Worm (Caenorhabditis elegans) whole organism, early embryonic: ENCODE results near the gene ZK632.2.

Experiments used
- B0310.2 ChIP-seq: sonication (generic microtip); optimal IDR thresholded peaks from 2 replicates; lab custom pipeline; 2016; ENCODE audit warnings: mild to moderate bottlenecking, missing genetic modification characterization, missing compliant biosample characterization
- F13C5.2 ChIP-seq: sonication (generic microtip); optimal IDR thresholded peaks from 2 replicates; lab custom pipeline; 2017; ENCODE audit warnings: mild to moderate bottlenecking, missing genetic modification characterization, inconsistent platforms, missing compliant biosample characterization
- aly-1 ChIP-seq: sonication (generic microtip); optimal IDR thresholded peaks from 2 replicates; lab custom pipeline; 2016; ENCODE audit warnings: missing genetic modification characterization, missing compliant biosample characterization
- ama-1 ChIP-seq: fragments of 150-350 bp; optimal IDR thresholded peaks from 2 replicates; lab custom pipeline; 2014
- ceh-13 ChIP-seq: fragments of 200-800 bp; sonication (Bioruptor generic); optimal IDR thresholded peaks from 2 replicates; lab custom pipeline; 2018; ENCODE audit warnings: mild to moderate bottlenecking, missing genetic modification characterization, missing compliant biosample characterization
- ceh-36 ChIP-seq: sonication (generic microtip); optimal IDR thresholded peaks from 2 replicates; lab custom pipeline; 2016; ENCODE audit warnings: missing genetic modification characterization, inconsistent platforms, missing compliant biosample characterization
- ets-7 ChIP-seq: sonication (generic microtip); optimal IDR thresholded peaks from 2 replicates; lab custom pipeline; 2016; ENCODE audit warnings: missing genotype, missing genetic modification characterization, missing compliant biosample characterization
- flt-1 ChIP-seq: fragments of 200-800 bp; sonication (Bioruptor generic); IDR thresholded peaks from 2 replicates; pipeline ENCODE4 v1.3.6; 2022; ENCODE audit warnings: missing genetic modification characterization, missing compliant biosample characterization
- hmbx-1 ChIP-seq: sonication (generic microtip); optimal IDR thresholded peaks from 2 replicates; lab custom pipeline; 2016; ENCODE audit warnings: mild to moderate bottlenecking, missing genetic modification characterization, missing compliant biosample characterization
- hmg-4 ChIP-seq: fragments of 200-800 bp; sonication (Bioruptor generic); optimal IDR thresholded peaks from 2 replicates; lab custom pipeline; 2018; ENCODE audit warnings: mild to moderate bottlenecking, missing genetic modification characterization, missing compliant biosample characterization
- hnd-1 ChIP-seq: sonication (generic microtip); optimal IDR thresholded peaks from 2 replicates; lab custom pipeline; 2016; ENCODE audit warnings: missing genetic modification characterization, missing compliant biosample characterization
- pes-1 ChIP-seq: fragments of 200-800 bp; sonication (Bioruptor generic); IDR thresholded peaks from 2 replicates; pipeline ENCODE4 v1.3.6; 2022; ENCODE audit warnings: missing genetic modification reagents, missing genetic modification characterization, missing compliant biosample characterization
- scrt-1 ChIP-seq: fragments of 200-800 bp; sonication (Bioruptor generic); IDR thresholded peaks from 2 replicates; pipeline ENCODE4 v1.3.6; 2022; ENCODE audit warnings: missing genetic modification characterization, missing compliant biosample characterization
- sea-1 ChIP-seq: fragments of 200-800 bp; sonication (Bioruptor generic); conservative IDR thresholded peaks from 2 replicates; pipeline ENCODE4 v1.3.6; 2022; ENCODE audit warnings: missing genetic modification characterization, missing compliant biosample characterization
- tbx-11 ChIP-seq: fragments of 200-800 bp; sonication (Bioruptor generic); IDR thresholded peaks from 2 replicates; pipeline ENCODE4 v1.3.6; 2022; ENCODE audit warnings: missing genetic modification characterization, missing compliant biosample characterization
- tbx-37 ChIP-seq: fragments of 200-800 bp; sonication (Bioruptor generic); conservative IDR thresholded peaks from 2 replicates; pipeline ENCODE4 v1.3.6; 2022; ENCODE audit warnings: missing genetic modification reagents, missing genetic modification characterization, missing compliant biosample characterization
- tra-4 ChIP-seq: sonication (generic microtip); optimal IDR thresholded peaks from 2 replicates; lab custom pipeline; 2017; ENCODE audit warnings: missing genetic modification characterization, missing compliant biosample characterization

Gene ZK632.2

DNA sequence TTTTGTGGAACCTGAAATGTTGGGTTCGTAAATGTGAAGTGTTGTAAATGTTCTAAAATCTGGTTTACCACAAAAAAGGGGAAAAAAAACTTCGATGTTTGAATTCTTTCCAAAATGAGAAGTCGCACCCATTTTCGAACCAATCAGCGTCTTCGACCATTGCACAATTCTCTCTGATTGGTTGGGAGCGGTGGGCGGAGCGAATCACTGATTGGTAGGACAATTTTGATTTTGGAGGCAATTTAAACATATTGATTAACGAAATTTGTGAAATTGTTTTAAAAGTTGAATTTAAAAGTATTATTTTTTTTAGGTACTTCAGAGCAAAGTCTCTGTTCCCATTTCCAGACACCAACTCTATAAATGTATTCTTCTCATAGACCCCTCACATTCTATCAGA lies 9.8 kb upstream of the ZK632.2 start:
- TF ChIP-seq hmg-4 (GFP tag; lab: Kevin White, UChicago) (no peak), ceh-13 (GFP tag; lab: Kevin White, UChicago) (no peak)

DNA sequence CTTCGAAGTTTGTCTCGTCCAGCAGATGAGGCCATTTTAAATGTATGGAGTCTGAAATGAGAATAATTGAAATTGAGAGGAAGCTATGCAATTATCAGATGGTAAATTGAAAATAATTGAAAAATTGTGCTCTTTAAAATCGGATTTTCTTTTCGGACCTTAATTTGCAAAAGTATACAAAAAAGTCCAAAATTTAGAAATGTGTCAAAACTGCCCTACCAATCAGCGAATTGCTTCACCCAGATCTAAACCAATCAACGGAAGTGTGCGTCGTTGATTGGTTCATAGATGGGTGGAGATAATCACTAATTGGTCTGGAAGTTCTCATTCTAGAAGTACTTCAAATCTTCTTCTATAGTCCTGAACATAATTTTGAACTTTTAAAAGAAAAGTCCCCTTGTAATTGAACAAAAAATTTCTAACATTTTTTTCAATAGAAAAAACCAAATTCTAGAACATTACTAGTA lies 9.3 kb upstream of the ZK632.2 start, which contains the start of gene R10E11.5:
Gene R10E11.5 (minus strand): TSS at position 51 of the 467 bp plus-strand sequence.
- no peak for TF ChIP-seq pes-1 (GFP tag; lab: Robert Waterston, UW)

- TF ChIP-seq ama-1 (lab: Kevin White, UChicago) = no peak
- no peak for TF ChIP-seq pes-1 (GFP tag; lab: Robert Waterston, UW)
- TF ChIP-seq ceh-36 (tag; lab: Kevin White, UChicago) = no peak
- no peak for TF ChIP-seq F13C5.2 (tag; lab: Kevin White, UChicago)
- no peak for TF ChIP-seq tra-4
- TF ChIP-seq sea-1 (GFP tag; lab: Robert Waterston, UW) = no peak
- no peak for TF ChIP-seq B0310.2
- TF ChIP-seq tbx-37 (GFP tag; lab: Robert Waterston, UW) = no peak
- TF ChIP-seq scrt-1 (GFP tag; lab: Robert Waterston, UW) = no peak
- no peak for TF ChIP-seq ceh-13 (GFP tag; lab: Kevin White, UChicago)
- no peak for TF ChIP-seq hnd-1
- TF ChIP-seq aly-1 (tag; lab: Kevin White, UChicago) = no peak
- no peak for TF ChIP-seq ets-7 (tag; lab: Kevin White, UChicago)
- TF ChIP-seq hmg-4 (GFP tag; lab: Kevin White, UChicago) = no peak
- TF ChIP-seq hmbx-1 (tag; lab: Kevin White, UChicago) = no peak
- TF ChIP-seq flt-1 = no peak
Measured at ce11 chrIII:9793592-9794417, 5.1 kb upstream of the ZK632.2 start, which contains the start of the genes R10E11.9 and mcm-6. R10E11.9 (minus strand) TSS chrIII:9793642. mcm-6 (plus strand) TSS chrIII:9794367.

DNA sequence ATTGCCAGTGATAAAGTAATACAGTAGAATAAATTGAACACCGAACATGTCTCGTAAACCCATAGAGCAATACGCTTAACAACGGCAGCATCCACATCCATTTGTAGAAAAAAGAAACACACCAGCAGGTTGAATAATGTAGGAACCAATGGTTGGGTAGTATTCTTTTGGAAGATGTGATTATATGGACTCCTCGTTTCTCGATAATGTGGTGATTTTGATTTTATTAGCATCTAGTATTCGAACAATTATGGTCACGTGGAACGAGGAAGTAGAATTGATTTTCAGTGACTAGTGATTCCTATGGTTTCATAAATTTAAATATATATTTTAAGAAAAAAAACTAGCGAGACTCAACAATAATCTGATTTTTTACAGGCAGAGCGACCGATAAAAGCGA lies 2.5 kb upstream of the ZK632.2 start, which contains the start of gene srxa-10:
Gene srxa-10 (minus strand): TSS at position 101 of the 400 bp plus-strand sequence.
- TF ChIP-seq aly-1 (tag; lab: Kevin White, UChicago) = no peak
- TF ChIP-seq ets-7 (tag; lab: Kevin White, UChicago) = no peak
- no peak for TF ChIP-seq pes-1 (GFP tag; lab: Robert Waterston, UW)
- TF ChIP-seq tbx-37 (GFP tag; lab: Robert Waterston, UW) = no peak
- no peak for TF ChIP-seq scrt-1 (GFP tag; lab: Robert Waterston, UW)
- no peak for TF ChIP-seq ceh-13 (GFP tag; lab: Kevin White, UChicago)
- no peak for TF ChIP-seq tbx-11 (GFP tag; lab: Robert Waterston, UW)
- no peak for TF ChIP-seq tra-4
- no peak for TF ChIP-seq hmg-4 (GFP tag; lab: Kevin White, UChicago)
- TF ChIP-seq ceh-36 (tag; lab: Kevin White, UChicago) = no peak

DNA sequence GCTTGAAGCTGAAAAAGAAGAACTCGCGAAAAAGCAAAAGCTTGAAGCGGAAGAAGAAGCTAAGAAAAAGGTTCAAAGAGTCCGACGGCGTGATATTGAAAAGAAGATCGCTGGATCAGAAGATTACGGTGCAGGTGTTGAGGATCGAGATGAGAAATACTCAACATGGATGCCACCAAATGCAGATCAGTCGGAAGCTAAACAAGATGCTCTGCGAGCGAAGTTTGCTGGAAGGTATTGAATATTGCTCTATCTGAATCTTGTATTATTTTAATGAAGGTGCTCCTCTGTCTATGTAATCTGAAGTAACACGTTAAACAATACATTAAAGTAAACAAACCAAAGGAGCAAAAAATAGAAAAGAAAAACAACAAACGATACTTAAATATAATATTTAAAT lies 3.1 kb downstream of the ZK632.2 start:
- TF ChIP-seq pes-1 (GFP tag; lab: Robert Waterston, UW) = no peak
- TF ChIP-seq tbx-37 (GFP tag; lab: Robert Waterston, UW) = no peak
- no peak for TF ChIP-seq hmbx-1 (tag; lab: Kevin White, UChicago)
- TF ChIP-seq ceh-36 (tag; lab: Kevin White, UChicago) = no peak
- TF ChIP-seq tra-4 = no peak
- no peak for TF ChIP-seq F13C5.2 (tag; lab: Kevin White, UChicago)
- TF ChIP-seq B0310.2 = no peak
- no peak for TF ChIP-seq ceh-13 (GFP tag; lab: Kevin White, UChicago)

DNA sequence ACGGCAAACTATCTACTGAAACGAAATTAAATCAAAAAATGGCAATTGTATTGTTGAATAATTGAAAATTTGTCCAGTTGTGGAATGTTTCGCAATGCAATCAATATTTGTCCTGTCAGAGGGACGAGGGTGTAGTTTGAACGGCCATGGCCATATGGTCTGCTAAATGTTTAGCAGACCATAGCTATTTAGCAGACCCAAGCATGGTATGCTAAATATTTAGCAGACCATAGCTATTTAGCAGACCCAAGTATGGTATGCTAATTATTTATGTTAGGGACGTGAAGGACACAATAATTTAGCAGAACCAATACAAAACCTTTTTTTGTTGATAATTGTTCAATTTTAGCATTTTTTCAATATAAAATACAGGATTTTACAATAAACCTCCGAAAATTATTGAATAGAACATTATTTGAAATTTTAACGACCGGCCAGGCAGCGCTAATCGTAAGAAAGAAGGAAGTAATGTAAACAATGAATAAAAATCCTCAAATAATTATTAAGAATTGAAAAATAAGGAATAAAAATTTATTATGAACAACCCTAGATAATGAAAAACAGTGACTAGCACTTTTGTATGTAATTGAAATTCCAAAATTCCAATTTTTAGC lies 6.2 kb downstream of the ZK632.2 start, which contains the start of gene riok-3:
Gene riok-3 (minus strand): TSS at position 15 of the 614 bp plus-strand sequence.
- no peak for TF ChIP-seq scrt-1 (GFP tag; lab: Robert Waterston, UW)
- TF ChIP-seq F13C5.2 (tag; lab: Kevin White, UChicago) = no peak
- TF ChIP-seq hmbx-1 (tag; lab: Kevin White, UChicago) = no peak
- no peak for TF ChIP-seq ceh-36 (tag; lab: Kevin White, UChicago)
- no peak for TF ChIP-seq hmg-4 (GFP tag; lab: Kevin White, UChicago)
- no peak for TF ChIP-seq ama-1 (lab: Kevin White, UChicago)
- TF ChIP-seq ets-7 (tag; lab: Kevin White, UChicago) = no peak
- no peak for TF ChIP-seq aly-1 (tag; lab: Kevin White, UChicago)
- no peak for TF ChIP-seq ceh-13 (GFP tag; lab: Kevin White, UChicago)
- no peak for TF ChIP-seq pes-1 (GFP tag; lab: Robert Waterston, UW)
- TF ChIP-seq flt-1 = no peak
- no peak for TF ChIP-seq tbx-37 (GFP tag; lab: Robert Waterston, UW)
- no peak for TF ChIP-seq B0310.2

ce11 chrIII:9806968-9807559 lies 8.2 kb downstream of the ZK632.2 start, which contains the start of gene ZK632.4:
ZK632.4 (minus strand) TSS chrIII:9807454.
- TF ChIP-seq pes-1 (GFP tag; lab: Robert Waterston, UW) (no peak), flt-1 (no peak), ceh-36 (tag; lab: Kevin White, UChicago) (no peak), tbx-11 (GFP tag; lab: Robert Waterston, UW) (no peak), hmg-4 (GFP tag; lab: Kevin White, UChicago) (no peak), hnd-1 (no peak), ets-7 (tag; lab: Kevin White, UChicago) (no peak), hmbx-1 (tag; lab: Kevin White, UChicago) (no peak), ama-1 (lab: Kevin White, UChicago) (no peak), sea-1 (GFP tag; lab: Robert Waterston, UW) (no peak)
